Fruit fly (Drosophila melanogaster): Measurements from ENCODE around the gene pros.

Gene pros

dm6 chr3R:11343450-11343849 is 15.2 kb downstream of the pros start:
- TF ChIP-seq psq (optimal IDR thresholded peaks at IDR 0.05) (no peak), h (optimal IDR thresholded peaks at IDR 0.05) (no peak), Sin3A (optimal IDR thresholded peaks at IDR 0.05) (no peak), ttk (optimal IDR thresholded peaks at IDR 0.05) (no peak), insv (optimal IDR thresholded peaks at IDR 0.05) (no peak), Myc (optimal IDR thresholded peaks at IDR 0.05) (no peak)

dm6 chr3R:11343966-11344365 is 15.7 kb downstream of the pros start:
- no peak for TF ChIP-seq h (optimal IDR thresholded peaks at IDR 0.05)
- TF ChIP-seq Myc (optimal IDR thresholded peaks at IDR 0.05) = no peak
- no peak for TF ChIP-seq insv (optimal IDR thresholded peaks at IDR 0.05)
- no peak for TF ChIP-seq ttk (optimal IDR thresholded peaks at IDR 0.05)
- no peak for TF ChIP-seq Sin3A (optimal IDR thresholded peaks at IDR 0.05)
- no peak for TF ChIP-seq psq (optimal IDR thresholded peaks at IDR 0.05)

dm6 chr3R:11344901-11345300 is 16.6 kb downstream of the pros start:
- no peak for TF ChIP-seq insv (optimal IDR thresholded peaks at IDR 0.05)
- no peak for TF ChIP-seq h (optimal IDR thresholded peaks at IDR 0.05)
- TF ChIP-seq Myc (optimal IDR thresholded peaks at IDR 0.05) = no peak
- TF ChIP-seq psq (optimal IDR thresholded peaks at IDR 0.05) = no peak
- no peak for TF ChIP-seq Sin3A (optimal IDR thresholded peaks at IDR 0.05)
- no peak for TF ChIP-seq ttk (optimal IDR thresholded peaks at IDR 0.05)

- TF ChIP-seq h (optimal IDR thresholded peaks at IDR 0.05) (no peak), Sin3A (optimal IDR thresholded peaks at IDR 0.05) (no peak), psq (optimal IDR thresholded peaks at IDR 0.05) (no peak), Myc (optimal IDR thresholded peaks at IDR 0.05) (no peak), ttk (optimal IDR thresholded peaks at IDR 0.05) (no peak), insv (optimal IDR thresholded peaks at IDR 0.05) (no peak)
These were observed 22.5 kb downstream of the pros start for dm6 chr3R:11350741-11351140.

dm6 chr3R:11351280-11351679 is 23.0 kb downstream of the pros start:
- TF ChIP-seq h (optimal IDR thresholded peaks at IDR 0.05) (no peak), Sin3A (optimal IDR thresholded peaks at IDR 0.05) (no peak), Myc (optimal IDR thresholded peaks at IDR 0.05) (no peak), ttk (optimal IDR thresholded peaks at IDR 0.05) (no peak), insv (optimal IDR thresholded peaks at IDR 0.05) (no peak), psq (optimal IDR thresholded peaks at IDR 0.05) (no peak)

- no peak for TF ChIP-seq h (optimal IDR thresholded peaks at IDR 0.05)
These were observed 23.6 kb downstream of the pros start for dm6 chr3R:11351721-11352481.

- TF ChIP-seq insv (optimal IDR thresholded peaks at IDR 0.05) = no peak
- no peak for TF ChIP-seq psq (optimal IDR thresholded peaks at IDR 0.05)
- no peak for TF ChIP-seq h (optimal IDR thresholded peaks at IDR 0.05)
- TF ChIP-seq Myc (optimal IDR thresholded peaks at IDR 0.05) = no peak
- no peak for TF ChIP-seq ttk (optimal IDR thresholded peaks at IDR 0.05)
- no peak for TF ChIP-seq Sin3A (optimal IDR thresholded peaks at IDR 0.05)
These were observed 24.1 kb downstream of the pros start for dm6 chr3R:11352482-11352732.

dm6 chr3R:11352912-11353838 is 24.9 kb downstream of the pros start, which contains the start of the genes KP78a and KP78b:
Gene KP78a, minus strand, starts transcription at chr3R:11353131.
Gene KP78b, minus strand, starts transcription at chr3R:11353131.
- no peak for TF ChIP-seq insv (optimal IDR thresholded peaks at IDR 0.05)
- TF ChIP-seq psq (optimal IDR thresholded peaks at IDR 0.05) = no peak
- TF ChIP-seq ttk (optimal IDR thresholded peaks at IDR 0.05) = no peak
- TF ChIP-seq Myc (optimal IDR thresholded peaks at IDR 0.05) = no peak
- no peak for TF ChIP-seq h (optimal IDR thresholded peaks at IDR 0.05)
- TF ChIP-seq Sin3A (optimal IDR thresholded peaks at IDR 0.05) = no peak

dm6 chr3R:11361906-11362305 is 33.6 kb downstream of the pros start:
- no peak for TF ChIP-seq psq (optimal IDR thresholded peaks at IDR 0.05)
- no peak for TF ChIP-seq Sin3A (optimal IDR thresholded peaks at IDR 0.05)

dm6 chr3R:11363577-11363976 is 35.3 kb downstream of the pros start:
- TF ChIP-seq Sin3A (optimal IDR thresholded peaks at IDR 0.05) = no peak
- TF ChIP-seq Myc (optimal IDR thresholded peaks at IDR 0.05) = no peak
- TF ChIP-seq ttk (optimal IDR thresholded peaks at IDR 0.05) = no peak
- TF ChIP-seq h (optimal IDR thresholded peaks at IDR 0.05) = no peak
- no peak for TF ChIP-seq insv (optimal IDR thresholded peaks at IDR 0.05)
- TF ChIP-seq psq (optimal IDR thresholded peaks at IDR 0.05) = no peak

dm6 chr3R:11366315-11366714 is 38.0 kb downstream of the pros start:
- TF ChIP-seq ttk (optimal IDR thresholded peaks at IDR 0.05) (no peak), insv (optimal IDR thresholded peaks at IDR 0.05) (no peak), psq (optimal IDR thresholded peaks at IDR 0.05) (no peak), Sin3A (optimal IDR thresholded peaks at IDR 0.05) (no peak), Myc (optimal IDR thresholded peaks at IDR 0.05) (no peak), h (optimal IDR thresholded peaks at IDR 0.05) (no peak)

- TF ChIP-seq psq (optimal IDR thresholded peaks at IDR 0.05) (no peak), Sin3A (optimal IDR thresholded peaks at IDR 0.05) (no peak), h (optimal IDR thresholded peaks at IDR 0.05) (no peak), ttk (optimal IDR thresholded peaks at IDR 0.05) (no peak), insv (optimal IDR thresholded peaks at IDR 0.05) (no peak), Myc (optimal IDR thresholded peaks at IDR 0.05) (no peak)
These were observed 40.5 kb downstream of the pros start for dm6 chr3R:11368766-11369165.
